Fruit fly (Drosophila melanogaster): ENCODE results near the gene RnrL.
A peak's percentile ranks its signal among the peaks of the same experiment; 100 is the strongest.

- TF ChIP-seq Hr96 (GFP tag; optimal IDR thresholded peaks at IDR 0.05) (no peak), tj (GFP tag; optimal IDR thresholded peaks at IDR 0.05) (no peak), CG12768 (GFP tag; optimal IDR thresholded peaks at IDR 0.05) (no peak), kay (GFP tag; ENCODE audit: borderline replicate concordance) (peak; percentile 88), pad (GFP tag; optimal IDR thresholded peaks at IDR 0.05) (no peak), ovo (GFP tag; optimal IDR thresholded peaks at IDR 0.05) (no peak), cic (GFP tag; optimal IDR thresholded peaks at IDR 0.05) (no peak)
Measured at dm6 chr2L:10315888-10316287, 11.9 kb downstream of the RnrL start.
